Worm (Caenorhabditis elegans) whole organism, L4 larva: ENCODE measurements around the gene fbxa-116.
A peak's percentile ranks its signal among the peaks of the same experiment; 100 is the strongest.

Source experiments
- F10B5.3 ChIP-seq: sonication (generic microtip); optimal IDR thresholded peaks from 2 replicates; lab custom pipeline; 2016; ENCODE audit warnings: mild to moderate bottlenecking, missing genetic modification characterization, missing compliant biosample characterization
- F26F4.8 ChIP-seq: fragments of 200-800 bp; sonication (Bioruptor generic); conservative IDR thresholded peaks from 2 replicates; pipeline ENCODE4 v1.3.6; 2022; ENCODE audit warnings: missing genetic modification characterization, missing compliant biosample characterization
- F44E2.7 ChIP-seq: fragments of 200-800 bp; sonication (Bioruptor generic); IDR thresholded peaks from 2 replicates; pipeline ENCODE4 v2.1.2; 2022; ENCODE audit warnings: missing genetic modification characterization, missing compliant biosample characterization
- T20F7.1 ChIP-seq: fragments of 200-800 bp; sonication (Bioruptor generic); optimal IDR thresholded peaks from 2 replicates; lab custom pipeline; 2018; ENCODE audit warnings: mild to moderate bottlenecking, missing genetic modification characterization, missing compliant biosample characterization
- aha-1 ChIP-seq: fragments of 150-350 bp; peaks from one replicate; lab custom pipeline; 2014; ENCODE audit warnings: missing biosample characterization, missing genetic modification characterization
- ceh-28 ChIP-seq: fragments of 150-350 bp; optimal IDR thresholded peaks from 2 replicates; lab custom pipeline; 2014; ENCODE audit warnings: missing biosample characterization, missing genetic modification reagents, missing genetic modification characterization
- ceh-82 ChIP-seq: sonication (generic microtip); optimal IDR thresholded peaks from 2 replicates; lab custom pipeline; 2017; ENCODE audit warnings: missing biosample characterization, missing genetic modification characterization
- ces-1 ChIP-seq: fragments of 150-350 bp; sonication (generic microtip); optimal IDR thresholded peaks from 4 replicates; lab custom pipeline; 2014; ENCODE audit warnings: missing biosample characterization, missing genetic modification reagents, missing genetic modification characterization
- daf-16 ChIP-seq, 3 experiments: sonication (generic microtip); optimal IDR thresholded peaks; 2 replicates each; lab custom pipeline; 2016 to 2017; ENCODE audit warnings: missing genetic modification characterization in 3 of 3, missing genetic modification reagents in 3 of 3, mild to moderate bottlenecking in 2 of 3, missing compliant biosample characterization in 2 of 3, missing biosample characterization in 1 of 3, moderate library complexity in 1 of 3
- daf-8 ChIP-seq: fragments of 200-800 bp; sonication (Bioruptor generic); IDR thresholded peaks from 2 replicates; pipeline ENCODE4 v1.3.6; 2022; ENCODE audit warnings: missing genetic modification characterization, missing compliant biosample characterization
- dmd-8 ChIP-seq: fragments of 200-800 bp; sonication (Bioruptor generic); IDR thresholded peaks from 2 replicates; pipeline ENCODE4 v1.3.6; 2022; ENCODE audit warnings: missing genetic modification characterization, missing compliant biosample characterization
- egl-43 ChIP-seq: fragments of 200-800 bp; sonication (Bioruptor generic); IDR thresholded peaks from 2 replicates; pipeline ENCODE4 v1.3.6; 2022; ENCODE audit warnings: missing genetic modification reagents, missing genetic modification characterization, missing compliant biosample characterization
- fos-1 ChIP-seq: fragments of 150-350 bp; optimal IDR thresholded peaks from 2 replicates; lab custom pipeline; 2014; ENCODE audit warnings: missing biosample characterization, missing genetic modification characterization
- gei-8 ChIP-seq: fragments of 200-800 bp; sonication (Bioruptor generic); optimal IDR thresholded peaks from 2 replicates; lab custom pipeline; 2018; ENCODE audit warnings: mild to moderate bottlenecking, missing genetic modification characterization, missing compliant biosample characterization
- hif-1 ChIP-seq, 2 experiments: sonication (generic microtip); optimal IDR thresholded peaks; 2 replicates each; lab custom pipeline; 2016 to 2017; ENCODE audit warnings: missing compliant biosample characterization in 2 of 2, missing genetic modification characterization in 2 of 2, missing genetic modification reagents in 2 of 2, missing genotype in 2 of 2, mild to moderate bottlenecking in 1 of 2
- hlh-30 ChIP-seq: sonication (generic microtip); optimal IDR thresholded peaks from 2 replicates; lab custom pipeline; 2017; ENCODE audit warnings: antibody characterized with exemption, mild to moderate bottlenecking, missing genetic modification characterization, missing compliant biosample characterization; ENCODE audit not compliant: insufficient read depth
- jun-1 ChIP-seq: fragments of 150-350 bp; optimal IDR thresholded peaks from 2 replicates; lab custom pipeline; 2014; ENCODE audit warnings: missing biosample characterization, missing genetic modification reagents, missing genetic modification characterization
- lin-29 ChIP-seq: fragments of 200-800 bp; sonication (Bioruptor generic); IDR thresholded peaks from 2 replicates; pipeline ENCODE4 v1.3.6; 2022; ENCODE audit warnings: missing genetic modification reagents, missing genetic modification characterization, missing compliant biosample characterization
- madf-5 ChIP-seq, 2 experiments: fragments of 200-800 bp; sonication (Bioruptor generic); IDR thresholded peaks; 2 replicates each; pipeline ENCODE4 v1.3.6; 2022; ENCODE audit warnings: missing compliant biosample characterization in 2 of 2, missing genetic modification characterization in 2 of 2
- madf-9 ChIP-seq: fragments of 200-800 bp; sonication (Bioruptor generic); conservative IDR thresholded peaks from 2 replicates; pipeline ENCODE4 v1.3.6; 2022; ENCODE audit warnings: missing genetic modification reagents, missing genetic modification characterization, missing compliant biosample characterization
- mdt-29 ChIP-seq: fragments of 200-800 bp; sonication (Bioruptor generic); IDR thresholded peaks from 2 replicates; pipeline ENCODE4 v1.3.6; 2022; ENCODE audit warnings: missing genetic modification reagents, missing genetic modification characterization, missing compliant biosample characterization
- mep-1 ChIP-seq: fragments of 150-350 bp; sonication (generic microtip); optimal IDR thresholded peaks from 3 replicates; lab custom pipeline; 2014; ENCODE audit warnings: missing biosample characterization, missing genetic modification characterization
- mes-2 ChIP-seq: sonication (generic microtip); optimal IDR thresholded peaks from 2 replicates; lab custom pipeline; 2016; ENCODE audit warnings: missing genotype, mild to moderate bottlenecking, missing genetic modification characterization, missing compliant biosample characterization; ENCODE audit not compliant: poor library complexity, severe bottlenecking
- mxl-2 ChIP-seq: fragments of 200-800 bp; sonication (Bioruptor generic); conservative IDR thresholded peaks from 2 replicates; pipeline ENCODE4 v1.3.6; 2022; ENCODE audit warnings: missing genetic modification reagents, missing genetic modification characterization, missing compliant biosample characterization
- mxl-3 ChIP-seq: fragments of 200-800 bp; sonication (Bioruptor generic); optimal IDR thresholded peaks from 2 replicates; lab custom pipeline; 2018; ENCODE audit warnings: mild to moderate bottlenecking, missing genetic modification characterization, missing compliant biosample characterization
- nhr-102 ChIP-seq: sonication (generic microtip); optimal IDR thresholded peaks from 2 replicates; lab custom pipeline; 2016; ENCODE audit warnings: mild to moderate bottlenecking, missing genetic modification characterization, moderate library complexity, missing compliant biosample characterization
- nhr-11 ChIP-seq: fragments of 150-350 bp; optimal IDR thresholded peaks from 2 replicates; lab custom pipeline; 2014; ENCODE audit warnings: missing biosample characterization, missing genetic modification characterization
- nhr-42 ChIP-seq: fragments of 200-800 bp; sonication (Bioruptor generic); IDR thresholded peaks from 2 replicates; pipeline ENCODE4 v1.3.6; 2022; ENCODE audit warnings: missing genetic modification characterization, missing compliant biosample characterization
- nhr-48 ChIP-seq: sonication (generic microtip); optimal IDR thresholded peaks from 2 replicates; lab custom pipeline; 2016; ENCODE audit warnings: mild to moderate bottlenecking, missing genetic modification characterization, missing compliant biosample characterization
- nhr-76 ChIP-seq: fragments of 150-350 bp; optimal IDR thresholded peaks from 2 replicates; lab custom pipeline; 2014; ENCODE audit warnings: missing biosample characterization, missing genetic modification characterization
- php-3 ChIP-seq: fragments of 200-800 bp; sonication (Bioruptor generic); IDR thresholded peaks from 2 replicates; pipeline ENCODE4 v1.3.6; 2022; ENCODE audit warnings: missing genetic modification reagents, missing genetic modification characterization, missing compliant biosample characterization
- tag-97 ChIP-seq: fragments of 200-800 bp; sonication (Bioruptor generic); IDR thresholded peaks from 2 replicates; pipeline ENCODE4 v1.3.6; 2022; ENCODE audit warnings: missing genetic modification characterization, missing compliant biosample characterization
- unc-62 ChIP-seq, 3 experiments: fragments of 150-350 bp in 1 of 3; sonication (generic microtip); optimal IDR thresholded peaks in 2 of 3; peaks in 1 of 3; 1 replicate in 1 of 3; 2 replicates in 2 of 3; lab custom pipeline; 2014 to 2017; ENCODE audit warnings: missing biosample characterization in 3 of 3, missing genetic modification characterization in 3 of 3, missing genetic modification reagents in 3 of 3, missing genotype in 1 of 3
- zag-1 ChIP-seq: fragments of 150-350 bp; optimal IDR thresholded peaks from 2 replicates; lab custom pipeline; 2014; ENCODE audit warnings: missing biosample characterization, missing genetic modification characterization
- zip-11 ChIP-seq: fragments of 200-800 bp; sonication (Bioruptor generic); IDR thresholded peaks from 2 replicates; pipeline ENCODE4 v1.3.6; 2022; ENCODE audit warnings: missing genetic modification characterization, missing compliant biosample characterization

The fbxa-116 gene

ce11 chrV:20161781-20162289, 26.9 kb downstream of the fbxa-116 start:
- TF ChIP-seq egl-43 (GFP tag; lab: Robert Waterston, UW): no peak
- TF ChIP-seq nhr-102 (tag; lab: Kevin White, UChicago): peak; percentile 33
- no peak for TF ChIP-seq F44E2.7 (GFP tag; lab: Robert Waterston, UW)
- TF ChIP-seq hif-1 (tag; optimal IDR thresholded peaks at IDR 0.05; lab: Kevin White, UChicago): peak in 1 of 2 experiments; percentile 76
- TF ChIP-seq tag-97 (GFP tag; lab: Robert Waterston, UW): no peak
- TF ChIP-seq mdt-29 (GFP tag; lab: Robert Waterston, UW): no peak
- TF ChIP-seq php-3: no peak
- TF ChIP-seq daf-16 (GFP tag; optimal IDR thresholded peaks at IDR 0.05; lab: Kevin White, UChicago): no peak
- no peak for TF ChIP-seq daf-16 (tag; optimal IDR thresholded peaks at IDR 0.05; lab: Kevin White, UChicago)
- TF ChIP-seq nhr-48 (tag; lab: Kevin White, UChicago): peak; percentile 44
- no peak for TF ChIP-seq mes-2 (tag; lab: Kevin White, UChicago)
- peak in 1 of 2 experiments; percentile 56 for TF ChIP-seq unc-62 (GFP tag; optimal IDR thresholded peaks at IDR 0.05 in 1 of 2; lab: Kevin White, UChicago)
- TF ChIP-seq unc-62 (tag; optimal IDR thresholded peaks at IDR 0.05; lab: Kevin White, UChicago): no peak
- TF ChIP-seq jun-1 (tag; lab: Kevin White, UChicago): peak; percentile 11
- TF ChIP-seq daf-8 (GFP tag; lab: Robert Waterston, UW): no peak
- TF ChIP-seq hlh-30: no peak
- TF ChIP-seq aha-1 (tag; lab: Kevin White, UChicago): peak; percentile 79
- TF ChIP-seq nhr-42 (GFP tag; lab: Robert Waterston, UW): 0 out of 2 replicates have a peak, but pooled peaks have one; percentile 40
- no peak for TF ChIP-seq madf-9 (GFP tag; lab: Robert Waterston, UW)
- 0 out of 2 replicates have a peak, but pooled peaks have one; percentile 14 for TF ChIP-seq dmd-8 (GFP tag; lab: Robert Waterston, UW)
- TF ChIP-seq madf-5 (GFP tag; IDR thresholded peaks at IDR 0.05; lab: Robert Waterston, UW): no peak
- TF ChIP-seq T20F7.1 (GFP tag; lab: Kevin White, UChicago): no peak
- no peak for TF ChIP-seq F26F4.8 (GFP tag; lab: Robert Waterston, UW)
- no peak for TF ChIP-seq mep-1 (tag; lab: Kevin White, UChicago)
- TF ChIP-seq, all 104 proteins: peak for 8

DNA sequence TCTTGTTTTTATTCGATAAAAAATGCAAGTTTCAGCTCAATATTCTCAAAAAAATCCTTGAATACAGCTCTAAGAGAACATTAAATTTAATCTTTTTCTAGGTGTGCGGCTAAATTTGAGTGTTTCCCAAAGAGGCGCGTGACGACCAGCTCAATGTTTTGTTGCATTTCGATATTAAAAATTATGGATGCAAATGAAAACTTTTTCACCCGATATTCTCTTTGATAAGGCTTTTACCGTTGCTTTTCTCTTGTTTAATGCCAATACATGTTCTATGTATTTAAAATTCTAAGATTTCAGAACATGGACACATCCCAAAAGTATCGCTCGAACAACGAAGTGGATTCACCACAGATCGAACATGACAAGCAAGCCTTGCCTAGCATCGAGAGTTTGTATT, 30.5 kb downstream of the fbxa-116 start, which contains the start of gene F19B2.6:
F19B2.6 (plus strand) TSS at position 301 of the 400 bp plus-strand sequence.
- TF ChIP-seq mxl-2 (GFP tag; lab: Robert Waterston, UW) (no peak), daf-16 (GFP tag; optimal IDR thresholded peaks at IDR 0.05; lab: Kevin White, UChicago) (no peak), daf-16 (tag; optimal IDR thresholded peaks at IDR 0.05; lab: Kevin White, UChicago) (no peak), nhr-76 (tag; lab: Kevin White, UChicago) (no peak)

- no peak for TF ChIP-seq mes-2 (tag; lab: Kevin White, UChicago)
- TF ChIP-seq gei-8 (GFP tag; lab: Kevin White, UChicago): no peak
- no peak for TF ChIP-seq nhr-11
- no peak for TF ChIP-seq ces-1
- TF ChIP-seq mxl-3 (GFP tag; lab: Kevin White, UChicago): no peak
- no peak for TF ChIP-seq fos-1
- no peak for TF ChIP-seq nhr-42 (GFP tag; lab: Robert Waterston, UW)
- no peak for TF ChIP-seq egl-43 (GFP tag; lab: Robert Waterston, UW)
- TF ChIP-seq ceh-28 (tag; lab: Kevin White, UChicago): no peak
- no peak for TF ChIP-seq ceh-82 (tag; lab: Kevin White, UChicago)
- no peak for TF ChIP-seq mdt-29 (GFP tag; lab: Robert Waterston, UW)
These were observed 36.8 kb downstream of the fbxa-116 start for ce11 chrV:20151855-20152254.

DNA sequence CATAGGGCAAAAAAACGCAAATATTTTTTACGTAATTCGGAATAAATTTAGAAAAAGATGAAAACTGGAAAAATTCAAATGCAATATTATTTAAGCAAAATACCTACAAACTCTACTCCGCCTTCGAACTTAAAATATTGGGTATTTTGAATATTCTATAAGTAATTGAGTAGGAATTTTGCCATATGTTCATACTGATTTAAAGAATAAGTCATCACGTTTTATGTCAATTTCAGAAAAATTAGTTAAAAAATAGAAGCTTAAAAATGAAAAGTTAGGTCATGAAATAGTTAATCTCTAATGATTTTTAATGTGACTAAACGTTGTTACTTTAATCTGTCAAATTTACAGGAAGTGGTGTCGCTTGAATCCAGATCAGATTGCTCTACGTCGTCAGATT, 37.3 kb downstream of the fbxa-116 start, which contains the start of gene F19B2.7:
F19B2.7 (plus strand) TSS at position 301 of the 400 bp plus-strand sequence.
- TF ChIP-seq zip-11 (GFP tag; lab: Robert Waterston, UW): no peak
- TF ChIP-seq zag-1: no peak
- TF ChIP-seq unc-62 (GFP tag; optimal IDR thresholded peaks at IDR 0.05 in 1 of 2; lab: Kevin White, UChicago): no peak
- TF ChIP-seq unc-62 (tag; optimal IDR thresholded peaks at IDR 0.05; lab: Kevin White, UChicago): no peak
- no peak for TF ChIP-seq F10B5.3 (tag; lab: Kevin White, UChicago)
- TF ChIP-seq daf-16 (GFP tag; optimal IDR thresholded peaks at IDR 0.05; lab: Kevin White, UChicago): no peak
- no peak for TF ChIP-seq daf-16 (tag; optimal IDR thresholded peaks at IDR 0.05; lab: Kevin White, UChicago)
- no peak for TF ChIP-seq lin-29 (GFP tag; lab: Robert Waterston, UW)
